Worm (Caenorhabditis elegans): ENCODE data around the gene pfas-1.

Gene pfas-1

DNA sequence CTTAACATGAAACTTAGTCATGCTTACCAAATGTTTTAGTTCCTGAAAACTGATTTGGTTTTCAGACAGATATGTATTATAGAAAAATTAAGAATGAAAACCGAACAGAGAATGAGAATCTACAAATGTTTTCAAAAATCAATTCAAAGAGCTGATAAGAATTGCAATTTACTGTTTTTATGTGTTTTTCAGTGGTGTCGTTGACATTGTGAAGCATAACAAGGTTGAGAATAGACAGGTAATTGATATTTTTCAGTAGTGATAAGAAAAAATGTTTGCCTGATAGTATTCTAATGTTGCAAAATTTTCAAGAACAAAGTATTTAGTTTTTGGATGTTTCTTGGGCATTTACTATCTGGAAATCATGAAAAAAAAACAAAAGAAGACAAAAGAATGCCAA is at the start of gene pfas-1:
TSS of gene pfas-1 (minus strand) at position 49 of the 400 bp plus-strand sequence.
- peak; percentile 57 for TF ChIP-seq pqm-1 (tag; optimal IDR thresholded peaks at IDR 0.05)
- TF ChIP-seq nhr-25 (tag; optimal IDR thresholded peaks at IDR 0.05): no peak
- TF ChIP-seq unc-39 (tag; optimal IDR thresholded peaks at IDR 0.05): no peak
- TF ChIP-seq nhr-77 (tag; optimal IDR thresholded peaks at IDR 0.05): no peak
- peak; percentile 79 for TF ChIP-seq elt-2 (tag; optimal IDR thresholded peaks at IDR 0.05)
- no peak for TF ChIP-seq ceh-16 (tag; optimal IDR thresholded peaks at IDR 0.05)
- TF ChIP-seq skn-1 (tag; optimal IDR thresholded peaks at IDR 0.05): no peak
- no peak for TF ChIP-seq fos-1 (tag; optimal IDR thresholded peaks at IDR 0.05)
- no peak for TF ChIP-seq jun-1 (tag; optimal IDR thresholded peaks at IDR 0.05)
- no peak for TF ChIP-seq elt-1 (tag; optimal IDR thresholded peaks at IDR 0.05)
- TF ChIP-seq nhr-11 (tag; optimal IDR thresholded peaks at IDR 0.05): no peak
- no peak for TF ChIP-seq unc-62 (GFP tag; optimal IDR thresholded peaks at IDR 0.05)
- no peak for TF ChIP-seq zag-1 (tag; optimal IDR thresholded peaks at IDR 0.05)
- TF ChIP-seq nfya-1 (tag; optimal IDR thresholded peaks at IDR 0.05; ENCODE audit: insufficient read depth): no peak
- no peak for TF ChIP-seq egl-5 (tag; optimal IDR thresholded peaks at IDR 0.05)

DNA sequence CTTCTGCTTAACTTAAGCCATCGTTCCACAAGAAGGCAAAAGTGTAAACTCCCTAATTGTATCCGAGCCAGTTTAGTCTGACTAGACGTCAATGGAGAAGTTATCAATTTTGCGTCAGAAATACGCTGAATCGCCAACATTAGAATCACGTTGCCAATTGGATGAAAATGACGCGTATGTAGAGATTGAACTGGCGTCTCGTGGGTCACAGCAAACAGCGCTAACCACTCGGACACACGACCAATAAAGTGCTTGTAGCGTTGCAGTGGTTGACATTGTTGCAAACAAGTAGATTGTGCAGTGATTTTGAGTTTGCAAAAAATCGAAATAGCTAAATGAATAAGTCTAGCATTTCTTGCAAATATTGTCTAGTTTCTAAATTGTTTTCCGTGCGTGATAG is 46.5 kb upstream of the pfas-1 start:
- peak; percentile 42 for TF ChIP-seq ama-1 (optimal IDR thresholded peaks at IDR 0.05)
- TF ChIP-seq lin-39 (tag; optimal IDR thresholded peaks at IDR 0.05): peak; percentile 89
- peak; percentile 90 for TF ChIP-seq nhr-43 (tag; optimal IDR thresholded peaks at IDR 0.05; ENCODE audit: poor library complexity, severe bottlenecking)
- TF ChIP-seq jun-1 (tag; optimal IDR thresholded peaks at IDR 0.05): peak; percentile 56
- peak; percentile 26 for TF ChIP-seq mdl-1 (tag; optimal IDR thresholded peaks at IDR 0.05)
- peak; percentile 52 for TF ChIP-seq elt-2 (tag; optimal IDR thresholded peaks at IDR 0.05)
- peak; percentile 40 for TF ChIP-seq ztf-4 (tag; optimal IDR thresholded peaks at IDR 0.05)
- peak; percentile 29 for TF ChIP-seq egl-5 (tag; optimal IDR thresholded peaks at IDR 0.05)
- TF ChIP-seq nhr-12 (tag; optimal IDR thresholded peaks at IDR 0.05): no peak
- TF ChIP-seq nfya-1 (tag; optimal IDR thresholded peaks at IDR 0.05; ENCODE audit: insufficient read depth): peak; percentile 73
- no peak for TF ChIP-seq nhr-77 (tag; optimal IDR thresholded peaks at IDR 0.05)
- TF ChIP-seq fkh-10 (GFP tag; optimal IDR thresholded peaks at IDR 0.05): no peak
- peak; percentile 57 for TF ChIP-seq tbx-2 (tag; optimal IDR thresholded peaks at IDR 0.05)
- peak; percentile 79 for TF ChIP-seq skn-1 (tag; optimal IDR thresholded peaks at IDR 0.05)
- no peak for TF ChIP-seq R02D3.7 (tag; optimal IDR thresholded peaks at IDR 0.05)
- peak; percentile 38 for TF ChIP-seq pqm-1 (tag; optimal IDR thresholded peaks at IDR 0.05)
- no peak for TF ChIP-seq unc-39 (tag; optimal IDR thresholded peaks at IDR 0.05)
- TF ChIP-seq ceh-16 (tag; optimal IDR thresholded peaks at IDR 0.05): no peak
- TF ChIP-seq nhr-76 (tag; optimal IDR thresholded peaks at IDR 0.05): peak; percentile 20
- peak; percentile 66 for TF ChIP-seq nhr-25 (tag; optimal IDR thresholded peaks at IDR 0.05)
- no peak for TF ChIP-seq ceh-9 (tag; optimal IDR thresholded peaks at IDR 0.05)
- TF ChIP-seq eor-1 (tag; optimal IDR thresholded peaks at IDR 0.05): no peak
- TF ChIP-seq fos-1 (tag; optimal IDR thresholded peaks at IDR 0.05): no peak
- TF ChIP-seq lsy-12 (tag; optimal IDR thresholded peaks at IDR 0.05): peak; percentile 43
- TF ChIP-seq lin-15B (tag; optimal IDR thresholded peaks at IDR 0.05): peak; percentile 28
- TF ChIP-seq elt-3 (tag; optimal IDR thresholded peaks at IDR 0.05): peak in 1 of 3 experiments; percentile 65
- peak; percentile 60 for TF ChIP-seq egl-27 (tag; optimal IDR thresholded peaks at IDR 0.05)
- no peak for TF ChIP-seq nhr-67 (tag; optimal IDR thresholded peaks at IDR 0.05)
- TF ChIP-seq pha-4 (tag; optimal IDR thresholded peaks at IDR 0.05): peak; percentile 81
- TF ChIP-seq unc-62 (GFP tag; optimal IDR thresholded peaks at IDR 0.05): no peak

DNA sequence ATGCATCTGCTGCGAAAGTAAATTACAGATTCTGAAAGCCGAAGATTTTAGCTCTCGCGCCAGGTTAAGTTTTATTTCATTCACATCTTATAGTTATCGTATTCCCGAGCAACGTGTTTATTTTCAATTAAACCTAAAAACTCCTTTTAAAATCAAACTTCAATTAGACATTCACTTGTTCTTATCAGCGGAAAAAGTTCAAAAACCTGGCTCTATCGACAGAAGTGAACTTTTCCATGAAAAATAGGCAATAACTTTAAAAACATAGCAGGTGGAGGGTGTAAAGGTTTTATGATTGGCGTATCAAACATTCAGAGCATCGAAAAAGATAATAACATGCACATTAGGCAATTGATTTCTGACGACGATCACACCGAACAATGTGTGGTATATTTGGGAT is 45.9 kb upstream of the pfas-1 start, which contains the start of gene ppat-1:
TSS of gene ppat-1 (plus strand) at position 316 of the 400 bp plus-strand sequence.
- no peak for TF ChIP-seq nhr-67 (tag; optimal IDR thresholded peaks at IDR 0.05)
- TF ChIP-seq elt-2 (tag; optimal IDR thresholded peaks at IDR 0.05): peak; percentile 41

DNA sequence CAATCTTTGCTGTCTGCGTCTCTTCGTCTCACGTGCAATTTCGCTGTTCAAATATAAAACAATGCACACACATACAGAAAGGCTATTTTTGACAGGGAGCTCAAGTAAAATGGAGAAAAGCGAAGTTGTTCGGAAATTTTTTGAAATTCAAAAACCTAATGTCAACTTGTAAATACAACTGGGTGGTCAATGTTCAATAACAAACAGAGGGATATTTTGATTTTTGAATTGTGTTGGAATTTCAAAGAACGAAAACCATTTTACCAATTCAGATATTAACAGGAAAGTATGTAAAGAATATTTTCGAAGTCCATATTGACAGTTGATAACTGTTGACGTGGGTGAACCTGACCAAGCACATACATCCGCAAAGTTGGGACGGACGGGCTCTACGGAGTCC is 45.2 kb upstream of the pfas-1 start, which contains the start of gene tag-243:
TSS of gene tag-243 (minus strand) at position 101 of the 400 bp plus-strand sequence.
- TF ChIP-seq unc-39 (tag; optimal IDR thresholded peaks at IDR 0.05) (no peak), pha-4 (tag; optimal IDR thresholded peaks at IDR 0.05) (peak; percentile 19), elt-1 (tag; optimal IDR thresholded peaks at IDR 0.05) (no peak), ZK546.5 (tag; optimal IDR thresholded peaks at IDR 0.05) (no peak), nhr-237 (tag; optimal IDR thresholded peaks at IDR 0.05) (no peak)

DNA sequence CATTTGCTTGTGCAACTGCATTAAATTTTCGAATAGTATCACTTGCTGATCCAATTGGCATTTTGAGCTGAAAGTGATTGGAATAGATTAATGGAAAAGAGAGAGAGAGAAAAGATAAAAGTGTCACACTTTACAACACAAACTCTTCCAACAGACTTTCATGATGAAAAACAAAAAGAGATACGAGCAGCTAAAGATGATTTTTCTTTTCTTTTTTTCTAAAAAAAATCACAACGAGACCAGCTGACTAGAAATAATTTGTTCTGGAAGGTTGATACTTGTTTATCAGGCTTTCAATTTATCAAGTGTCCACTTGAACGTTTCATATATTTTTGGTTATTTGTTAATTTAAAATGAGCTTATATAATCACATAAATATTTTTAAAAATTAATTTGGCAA is 44.0 kb upstream of the pfas-1 start:
- TF ChIP-seq ceh-28 (tag; optimal IDR thresholded peaks at IDR 0.05) (no peak), zag-1 (tag; optimal IDR thresholded peaks at IDR 0.05) (no peak), fkh-2 (tag; optimal IDR thresholded peaks at IDR 0.05) (no peak), R02D3.7 (tag; optimal IDR thresholded peaks at IDR 0.05) (no peak), mdl-1 (tag; optimal IDR thresholded peaks at IDR 0.05) (no peak), eor-1 (tag; optimal IDR thresholded peaks at IDR 0.05) (no peak), sea-2 (GFP tag; optimal IDR thresholded peaks at IDR 0.05) (no peak), nhr-77 (tag; optimal IDR thresholded peaks at IDR 0.05) (no peak), tbx-2 (tag; optimal IDR thresholded peaks at IDR 0.05) (no peak), pha-4 (tag; optimal IDR thresholded peaks at IDR 0.05) (no peak), ZK546.5 (tag; optimal IDR thresholded peaks at IDR 0.05) (no peak), ztf-11 (tag; optimal IDR thresholded peaks at IDR 0.05) (no peak), fkh-10 (GFP tag; optimal IDR thresholded peaks at IDR 0.05) (no peak), unc-62 (GFP tag; optimal IDR thresholded peaks at IDR 0.05) (no peak), nhr-67 (tag; optimal IDR thresholded peaks at IDR 0.05) (no peak), elt-1 (tag; optimal IDR thresholded peaks at IDR 0.05) (no peak), daf-12 (tag; optimal IDR thresholded peaks at IDR 0.05) (no peak), snpc-4 (tag; optimal IDR thresholded peaks at IDR 0.05) (no peak), nfya-1 (tag; optimal IDR thresholded peaks at IDR 0.05; ENCODE audit: insufficient read depth) (no peak), fos-1 (tag; optimal IDR thresholded peaks at IDR 0.05) (no peak)
